Worm (Caenorhabditis elegans) whole organism, L1 larva: ENCODE data around the gene his-38.

Experiments
- ama-1 ChIP-seq: fragments of 150-350 bp; optimal IDR thresholded peaks from 2 replicates; lab custom pipeline; 2014
- fkh-8 ChIP-seq: sonication (generic microtip); optimal IDR thresholded peaks from 2 replicates; lab custom pipeline; 2016; ENCODE audit warnings: mild to moderate bottlenecking, missing genetic modification characterization, missing compliant biosample characterization
- nhr-76 ChIP-seq: sonication (generic microtip); optimal IDR thresholded peaks from 2 replicates; lab custom pipeline; 2017; ENCODE audit warnings: missing biosample characterization, missing genetic modification characterization
- nhr-84 ChIP-seq: sonication (generic microtip); optimal IDR thresholded peaks from 2 replicates; lab custom pipeline; 2017; ENCODE audit warnings: missing biosample characterization, missing genetic modification characterization
- nhr-90 ChIP-seq: sonication (generic microtip); optimal IDR thresholded peaks from 2 replicates; lab custom pipeline; 2016; ENCODE audit warnings: mild to moderate bottlenecking, missing genetic modification characterization, missing compliant biosample characterization; ENCODE audit not compliant: poor library complexity

- TF ChIP-seq fkh-8 (tag; lab: Kevin White, UChicago) = no peak
- no peak for TF ChIP-seq nhr-84 (tag; lab: Kevin White, UChicago)
- no peak for TF ChIP-seq ama-1
- TF ChIP-seq nhr-90 (tag; lab: Kevin White, UChicago) = no peak
- no peak for TF ChIP-seq nhr-76
These were observed 2.2 kb upstream of the his-38 start for ce11 chrX:7311870-7312269.
